Fruit fly (Drosophila melanogaster) ovary, adult (tissue): ENCODE data around the gene Ir62a.

ENCODE experiments used
- CG17801 ChIP-seq: fragments of 200-800 bp; optimal IDR thresholded peaks from 2 replicates; lab custom pipeline; 2019; ENCODE audit warnings: missing biosample characterization, mild to moderate bottlenecking, missing genetic modification characterization, moderate library complexity; ENCODE audit not compliant: partially characterized antibody

Ir62a gene

DNA sequence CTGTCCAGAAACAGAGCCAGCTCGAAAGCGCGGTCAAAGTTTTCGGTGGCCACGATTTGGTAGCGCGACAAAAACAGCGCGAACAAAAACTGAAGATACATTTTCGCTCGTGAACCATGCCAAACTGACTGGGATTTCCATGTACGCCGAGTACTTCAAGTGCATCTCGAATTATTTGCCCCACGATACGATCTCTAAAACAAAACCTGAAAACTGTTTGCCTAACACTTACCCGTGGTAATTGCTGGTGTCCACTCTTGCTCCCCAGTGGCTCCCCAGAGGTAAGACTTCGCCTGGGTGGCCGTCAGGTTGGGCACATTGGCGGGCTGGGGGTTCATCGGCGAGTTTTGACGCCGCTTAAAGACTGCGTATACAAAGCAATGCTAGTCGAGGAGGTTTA, at the start of gene Ir62a:
Ir62a (minus strand) TSS at position 101 of the 400 bp plus-strand sequence.
- TF ChIP-seq CG17801 (GFP tag; lab: Kevin White, UChicago) = no peak

- TF ChIP-seq CG17801 (GFP tag; lab: Kevin White, UChicago) = no peak
Measured at dm6 chr3L:1580821-1581220, 49.8 kb upstream of the Ir62a start.

dm6 chr3L:1580194-1580593, 49.1 kb upstream of the Ir62a start:
- TF ChIP-seq CG17801 (GFP tag; lab: Kevin White, UChicago) = no peak

DNA sequence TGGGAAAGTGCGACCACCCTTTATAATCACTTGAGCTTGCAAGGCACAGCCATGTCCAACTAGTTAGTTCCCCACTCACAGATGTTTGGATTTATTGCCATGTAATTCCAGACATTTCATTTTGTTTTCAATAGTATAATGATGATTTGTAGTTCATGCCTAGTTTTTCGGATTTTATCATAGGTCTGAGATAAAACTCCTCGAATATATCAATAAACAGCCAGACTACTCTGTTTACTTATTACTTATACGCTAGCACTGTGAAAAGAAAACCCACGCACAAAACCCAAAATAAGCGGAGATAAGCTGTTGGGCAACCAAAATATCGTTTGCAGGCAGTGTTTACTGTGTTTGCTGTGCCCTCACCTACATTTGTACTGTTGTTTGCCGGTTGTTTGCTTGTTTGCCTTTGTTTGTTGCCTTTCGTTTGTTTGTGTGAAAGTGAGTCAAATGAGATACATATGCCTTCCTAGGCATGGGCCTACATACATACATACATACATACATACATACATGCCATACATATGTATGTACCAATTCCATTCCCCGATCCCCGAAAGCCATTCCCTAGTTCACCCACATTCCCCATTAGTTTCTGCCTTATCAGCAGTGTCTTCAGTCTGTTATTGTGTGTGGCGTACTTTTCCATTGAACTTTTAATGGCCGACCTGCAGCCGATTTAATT, 48.3 kb upstream of the Ir62a start:
- no peak for TF ChIP-seq CG17801 (GFP tag; lab: Kevin White, UChicago)

dm6 chr3L:1578391-1578948, 47.4 kb upstream of the Ir62a start:
- no peak for TF ChIP-seq CG17801 (GFP tag; lab: Kevin White, UChicago)

- no peak for TF ChIP-seq CG17801 (GFP tag; lab: Kevin White, UChicago)
Measured at dm6 chr3L:1577338-1577737, 46.3 kb upstream of the Ir62a start.

- TF ChIP-seq CG17801 (GFP tag; lab: Kevin White, UChicago) = peak; percentile 33
Measured at dm6 chr3L:1576489-1577106, 45.5 kb upstream of the Ir62a start, which contains the start of gene CG13917. Gene CG13917, plus strand, starts transcription at chr3L:1576699.

dm6 chr3L:1575731-1576376, 44.8 kb upstream of the Ir62a start:
- no peak for TF ChIP-seq CG17801 (GFP tag; lab: Kevin White, UChicago)

- no peak for TF ChIP-seq CG17801 (GFP tag; lab: Kevin White, UChicago)
Measured at dm6 chr3L:1573191-1573590, 42.1 kb upstream of the Ir62a start.

DNA sequence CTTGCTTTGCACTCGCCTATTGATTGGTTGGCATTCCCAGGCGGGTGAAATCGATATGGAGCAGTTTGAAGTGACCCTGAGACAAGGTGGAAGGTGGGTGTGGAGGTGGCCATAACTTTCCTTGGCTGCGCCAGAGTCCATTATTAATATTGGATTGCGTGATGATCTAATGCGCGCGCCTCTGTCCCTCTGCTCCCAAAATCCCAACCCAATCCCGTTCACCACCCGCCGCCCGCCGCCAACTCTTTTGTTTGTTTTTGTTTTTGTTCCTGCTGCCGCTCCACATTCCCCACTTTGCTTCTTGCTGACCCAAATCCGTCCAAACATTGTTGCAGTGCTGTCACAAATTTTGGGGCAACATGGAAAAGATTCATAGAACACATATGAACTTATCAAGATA, 40.0 kb upstream of the Ir62a start:
- no peak for TF ChIP-seq CG17801 (GFP tag; lab: Kevin White, UChicago)

DNA sequence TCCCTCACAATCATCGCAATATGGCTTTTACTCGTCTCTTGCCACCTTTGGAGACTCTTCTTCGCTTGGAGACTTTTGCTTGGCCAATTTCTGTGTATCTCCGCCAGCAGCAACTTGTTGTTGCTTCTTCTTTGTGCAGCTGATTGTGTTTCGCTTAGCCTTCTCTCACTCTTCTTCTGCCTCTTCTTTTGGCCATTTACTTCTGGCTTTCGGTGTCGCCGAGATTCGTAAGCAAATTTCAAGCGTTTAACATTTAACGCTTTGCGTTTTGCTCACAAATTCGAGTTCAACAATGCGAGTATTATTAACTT, 38.9 kb upstream of the Ir62a start:
- no peak for TF ChIP-seq CG17801 (GFP tag; lab: Kevin White, UChicago)

DNA sequence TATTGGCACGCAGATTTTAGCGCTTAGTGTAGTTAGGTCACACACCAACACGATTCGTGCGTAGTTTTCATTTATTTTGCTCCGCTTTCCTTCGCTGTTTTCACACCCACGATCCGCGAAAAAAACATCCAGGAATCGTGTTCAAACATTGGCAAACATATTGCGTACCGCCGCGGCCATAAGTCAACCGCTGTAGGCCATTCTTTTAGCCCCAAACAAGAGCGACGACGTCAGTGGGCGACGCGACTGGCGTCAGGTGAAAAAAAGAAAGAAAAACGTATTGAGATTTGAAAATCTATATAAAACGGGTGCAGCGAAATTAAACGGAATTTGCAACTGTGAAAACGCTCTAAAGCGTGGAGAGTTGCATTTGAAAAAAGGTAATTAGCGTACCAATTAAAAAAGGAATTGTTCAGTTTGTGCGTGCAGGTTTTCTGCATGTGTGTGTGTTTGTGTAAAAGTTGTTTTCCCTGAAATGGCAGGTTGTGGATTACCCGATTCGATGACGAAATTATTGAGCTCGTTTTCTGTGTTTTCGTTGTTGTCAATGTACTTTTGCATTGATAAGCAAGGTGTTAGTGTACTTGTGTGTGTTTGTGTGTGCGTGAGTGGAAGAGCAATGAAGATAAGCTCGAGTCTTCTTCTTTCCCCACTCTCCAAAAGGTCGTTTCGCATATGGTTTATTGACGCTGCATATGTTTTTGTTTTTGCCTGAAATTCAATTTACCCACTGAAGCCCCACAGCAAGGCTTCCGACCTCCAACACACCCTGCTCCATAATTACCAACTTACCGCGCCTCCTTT, 38.3 kb upstream of the Ir62a start, which contains the start of gene Tmep:
Tmep (plus strand) TSS at position 20 of the 804 bp plus-strand sequence.
- no peak for TF ChIP-seq CG17801 (GFP tag; lab: Kevin White, UChicago)

DNA sequence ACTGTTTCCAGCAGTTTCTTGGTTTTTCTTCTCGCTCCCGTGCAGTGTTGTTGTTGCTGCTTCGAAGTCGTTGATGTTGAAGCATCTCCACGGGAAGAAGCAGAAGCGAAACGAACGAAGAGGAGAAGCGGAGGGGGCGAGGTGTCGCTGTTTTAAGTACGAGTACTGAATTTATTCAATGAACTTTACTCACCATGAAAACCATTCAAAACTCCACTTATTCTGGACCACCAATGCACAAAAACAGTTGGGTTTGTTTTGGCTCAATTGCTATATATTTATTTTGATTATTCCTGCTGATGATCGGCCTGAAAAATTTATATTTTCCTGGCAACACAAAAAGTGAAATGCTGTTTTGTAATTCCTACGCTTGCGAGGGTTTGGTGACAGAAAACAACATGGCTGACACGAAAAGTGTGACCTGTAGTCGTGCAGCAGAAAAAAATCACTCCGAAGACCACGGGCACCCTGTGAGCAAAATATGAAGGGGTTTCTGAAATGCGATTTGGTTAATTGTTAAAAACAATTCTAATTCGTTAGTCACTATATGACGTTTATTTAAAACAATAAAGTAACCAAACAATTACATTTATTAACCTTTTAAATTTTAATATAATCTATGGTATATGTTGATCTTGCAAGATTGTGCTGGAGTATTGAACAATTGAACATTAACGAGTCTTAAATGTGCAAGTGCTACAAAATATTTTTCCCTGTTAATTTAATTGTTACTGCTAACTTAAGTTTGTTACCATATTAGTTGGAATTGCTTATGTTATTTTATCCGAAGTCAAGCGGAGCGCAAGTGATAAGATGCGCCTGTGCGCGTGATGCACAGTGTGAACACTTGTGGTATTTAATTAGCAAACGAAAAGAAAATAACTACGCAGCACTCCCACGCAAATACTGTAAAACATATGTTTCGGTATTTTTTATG, 37.4 kb upstream of the Ir62a start, which contains the start of gene CG7879:
CG7879 (minus strand) TSS at position 384 of the 937 bp plus-strand sequence.
- TF ChIP-seq CG17801 (GFP tag; lab: Kevin White, UChicago) = no peak

DNA sequence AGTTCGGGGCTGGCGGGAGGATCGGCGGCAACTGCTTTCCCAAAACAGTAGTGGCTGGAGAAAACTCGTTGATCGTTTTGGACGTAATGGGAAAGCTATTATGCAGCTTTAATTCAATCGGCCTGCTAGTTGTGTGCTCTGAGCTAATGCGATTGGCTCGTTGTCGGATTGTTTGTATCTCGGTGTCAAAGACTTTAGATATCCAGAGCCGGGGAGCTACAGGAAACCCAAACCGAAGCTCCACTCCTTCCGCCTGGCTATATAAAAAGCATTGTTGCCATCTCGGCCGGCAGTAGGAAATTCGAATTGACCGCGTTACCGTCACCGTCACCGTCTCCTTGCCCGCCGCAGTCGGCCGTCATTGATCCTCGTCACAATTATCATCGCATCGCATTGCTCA, 34.0 kb upstream of the Ir62a start, which contains the start of gene CG12003:
CG12003 (plus strand) TSS at position 301 of the 400 bp plus-strand sequence.
- TF ChIP-seq CG17801 (GFP tag; lab: Kevin White, UChicago) = no peak
